Fruit fly (Drosophila melanogaster): Measurements from ENCODE around the gene CG5805.

CG5805 gene

DNA sequence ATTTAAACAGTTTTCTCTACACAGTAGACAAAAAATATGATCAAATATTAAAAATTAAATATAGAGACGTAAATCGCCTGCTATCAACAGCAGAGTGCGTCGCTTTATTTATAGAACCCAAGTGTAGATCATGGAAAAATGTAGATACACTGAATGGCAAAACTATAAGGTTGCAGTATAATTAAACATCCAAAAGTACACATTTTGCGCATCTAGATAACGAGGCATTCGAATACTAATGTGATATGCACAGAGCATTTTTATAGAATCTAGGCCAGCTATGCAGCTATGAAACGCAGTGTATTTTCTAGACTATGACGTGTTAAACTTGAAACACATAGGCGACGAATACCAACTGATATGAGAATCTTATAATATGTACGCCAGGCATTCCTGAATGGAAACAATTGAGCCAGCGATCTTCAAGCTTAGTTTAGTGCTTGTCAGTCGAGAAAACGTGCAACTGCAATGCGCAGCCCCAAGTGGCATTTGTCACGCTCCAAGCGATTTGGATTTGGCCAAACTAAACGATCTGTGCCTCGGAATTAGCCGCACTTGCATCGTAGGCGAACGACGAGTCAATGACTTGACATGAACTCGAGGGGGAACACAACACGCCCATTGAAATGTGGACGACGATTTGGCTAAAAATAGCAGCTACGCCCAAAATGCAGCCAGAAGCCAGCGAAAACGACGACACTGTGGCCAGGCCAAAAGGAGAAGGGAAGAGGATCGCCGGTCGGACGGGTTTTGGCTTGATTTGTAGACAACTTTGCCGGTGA is 23.8 kb upstream of the CG5805 start (continued):
- TF ChIP-seq achi (GFP tag; optimal IDR thresholded peaks at IDR 0.05) (peak; percentile 87), vri (GFP tag; optimal IDR thresholded peaks at IDR 0.05) (peak; percentile 87), CG6276 (GFP tag; optimal IDR thresholded peaks at IDR 0.05) (peak; percentile 85), spab (GFP tag; optimal IDR thresholded peaks at IDR 0.05) (peak; percentile 81), fd85E (GFP tag; optimal IDR thresholded peaks at IDR 0.05) (peak; percentile 52), eg (GFP tag; IDR thresholded peaks at IDR 0.05) (peak; percentile 98), cyc (GFP tag; optimal IDR thresholded peaks at IDR 0.05) (no peak), CG6854 (GFP tag; optimal IDR thresholded peaks at IDR 0.05) (no peak), CG3032 (tag; optimal IDR thresholded peaks at IDR 0.05) (peak; percentile 85), net (GFP tag; optimal IDR thresholded peaks at IDR 0.05) (peak; percentile 89)

DNA sequence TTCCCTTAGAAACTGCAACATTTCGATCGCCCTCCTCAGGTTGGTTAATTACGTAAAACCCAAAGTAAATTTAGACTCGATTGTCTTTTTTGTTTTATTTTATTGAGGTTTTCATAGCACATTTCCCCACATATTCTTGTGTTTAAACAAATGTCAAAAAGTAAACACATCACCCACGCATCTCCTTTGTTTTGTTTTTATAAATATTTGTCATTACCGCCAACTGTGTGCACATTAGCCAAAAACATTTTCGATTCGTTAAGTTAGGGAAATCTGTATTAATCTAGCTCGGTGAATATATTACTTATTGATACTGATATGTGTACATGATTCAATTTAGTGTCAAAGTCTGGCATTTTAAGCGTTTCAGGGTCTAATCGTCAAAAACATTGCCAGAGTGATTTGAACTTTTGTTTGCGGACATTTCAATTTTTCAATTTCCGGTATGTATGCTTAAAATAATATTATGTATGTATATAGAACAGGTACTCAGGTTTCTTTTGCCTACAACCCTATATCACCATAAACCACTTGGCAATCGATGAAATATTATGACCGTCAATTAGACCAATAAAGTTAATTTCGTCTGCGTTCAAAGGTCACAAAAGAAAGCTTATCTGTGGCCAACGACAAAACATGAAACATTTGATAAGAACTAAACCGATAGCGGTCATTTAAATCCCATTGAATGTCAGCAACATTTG is 22.5 kb upstream of the CG5805 start:
- no peak for TF ChIP-seq CG8119 (GFP tag; IDR thresholded peaks at IDR 0.05)
- no peak for TF ChIP-seq CG3919 (GFP tag; optimal IDR thresholded peaks at IDR 0.05)
- no peak for TF ChIP-seq Gug (GFP tag; IDR thresholded peaks at IDR 0.05)
- no peak for TF ChIP-seq spab (GFP tag; optimal IDR thresholded peaks at IDR 0.05)
- TF ChIP-seq Blimp-1 (GFP tag; optimal IDR thresholded peaks at IDR 0.05) = no peak
- no peak for TF ChIP-seq salr (GFP tag; optimal IDR thresholded peaks at IDR 0.05)
- no peak for TF ChIP-seq Hr4 (GFP tag; optimal IDR thresholded peaks at IDR 0.05)
- TF ChIP-seq vri (GFP tag; optimal IDR thresholded peaks at IDR 0.05) = peak; percentile 65
- TF ChIP-seq Hr38 (GFP tag; optimal IDR thresholded peaks at IDR 0.05) = no peak
- TF ChIP-seq CG7368 (GFP tag; optimal IDR thresholded peaks at IDR 0.05) = no peak
- no peak for TF ChIP-seq ss (GFP tag; optimal IDR thresholded peaks at IDR 0.05)
- TF ChIP-seq CG8319 (GFP tag; optimal IDR thresholded peaks at IDR 0.05) = no peak
- TF ChIP-seq CG3032 (tag; optimal IDR thresholded peaks at IDR 0.05) = no peak
- TF ChIP-seq Eip78C (GFP tag) = no peak
- TF ChIP-seq net (GFP tag; optimal IDR thresholded peaks at IDR 0.05) = no peak
- peak; percentile 87 for TF ChIP-seq fkh (GFP tag; optimal IDR thresholded peaks at IDR 0.05)
- TF ChIP-seq CG10631 (GFP tag; optimal IDR thresholded peaks at IDR 0.05) = no peak

DNA sequence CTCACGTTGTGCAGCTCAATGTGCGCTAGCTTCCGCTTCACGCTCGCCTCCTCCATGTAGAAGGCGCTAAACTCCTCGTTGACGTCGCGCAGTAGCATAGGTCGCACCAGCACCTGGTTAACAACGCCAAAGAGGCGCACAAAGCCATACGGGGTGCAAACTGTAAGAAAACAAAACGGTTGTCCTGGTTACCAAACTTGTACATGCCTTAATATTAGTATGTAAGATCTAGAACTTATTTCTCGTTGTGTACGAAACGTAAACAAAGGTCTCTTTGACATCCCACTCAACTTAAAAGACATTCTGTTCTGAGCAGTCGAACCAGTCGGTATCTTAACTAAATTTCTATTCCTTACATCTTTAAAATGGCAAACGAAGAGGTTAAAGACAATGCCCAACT is 20.1 kb upstream of the CG5805 start, which contains the start of gene CG6980:
CG6980 (plus strand) TSS at position 301 of the 400 bp plus-strand sequence.
- TF ChIP-seq Smox (GFP tag; optimal IDR thresholded peaks at IDR 0.05) (no peak), CG3919 (GFP tag; optimal IDR thresholded peaks at IDR 0.05) (no peak), CG6163 (GFP tag; IDR thresholded peaks at IDR 0.05) (no peak), Gug (GFP tag; IDR thresholded peaks at IDR 0.05) (no peak), CG4318 (GFP tag; optimal IDR thresholded peaks at IDR 0.05) (no peak), acj6 (GFP tag; optimal IDR thresholded peaks at IDR 0.05) (no peak), Hr4 (GFP tag; optimal IDR thresholded peaks at IDR 0.05) (no peak), eg (GFP tag; IDR thresholded peaks at IDR 0.05) (no peak), CG8632 (GFP tag; optimal IDR thresholded peaks at IDR 0.05) (no peak), net (GFP tag; optimal IDR thresholded peaks at IDR 0.05) (no peak), Hr39 (GFP tag; optimal IDR thresholded peaks at IDR 0.05) (no peak), lz (GFP tag; optimal IDR thresholded peaks at IDR 0.05) (no peak), pdm3 (GFP tag; optimal IDR thresholded peaks at IDR 0.05) (no peak), Sox15 (GFP tag; optimal IDR thresholded peaks at IDR 0.05) (no peak), CG16779 (tag; optimal IDR thresholded peaks at IDR 0.05) (no peak), CG8119 (GFP tag; IDR thresholded peaks at IDR 0.05) (no peak), Met (GFP tag; optimal IDR thresholded peaks at IDR 0.05) (no peak), achi (GFP tag; optimal IDR thresholded peaks at IDR 0.05) (no peak)

DNA sequence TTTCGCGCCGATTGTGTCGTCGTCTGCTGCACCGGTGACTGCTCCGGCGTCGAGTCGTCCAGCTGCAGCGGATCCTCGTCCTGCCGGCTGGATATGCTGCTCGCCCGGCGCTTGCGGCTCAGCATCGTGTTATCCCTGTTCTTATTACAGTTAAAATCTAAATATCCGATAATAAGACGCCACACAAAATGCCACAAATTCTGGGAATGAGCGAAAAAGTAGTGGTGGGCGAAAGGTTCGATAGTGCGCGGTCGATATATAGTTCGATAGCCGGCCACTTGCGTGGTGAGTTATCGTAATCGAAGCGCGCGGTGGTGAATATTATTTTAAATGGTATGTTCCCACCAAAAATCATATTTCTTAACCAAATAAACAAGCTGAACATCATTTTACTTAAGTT is 17.8 kb upstream of the CG5805 start, which contains the start of gene polybromo:
polybromo (minus strand) TSS at position 212 of the 400 bp plus-strand sequence.
- TF ChIP-seq Ets96B (tag; optimal IDR thresholded peaks at IDR 0.05) (no peak), svp (GFP tag) (no peak), CG11762 (GFP tag; optimal IDR thresholded peaks at IDR 0.05; ENCODE audit: insufficient read depth) (no peak), CG8119 (GFP tag; IDR thresholded peaks at IDR 0.05) (no peak), pdm3 (GFP tag; optimal IDR thresholded peaks at IDR 0.05) (no peak), Eip75B (GFP tag; optimal IDR thresholded peaks at IDR 0.05) (no peak), OdsH (GFP tag; optimal IDR thresholded peaks at IDR 0.05) (no peak), fkh (GFP tag; optimal IDR thresholded peaks at IDR 0.05) (no peak), CG3032 (tag; optimal IDR thresholded peaks at IDR 0.05) (no peak), CG10669 (GFP tag; optimal IDR thresholded peaks at IDR 0.05) (no peak), salr (GFP tag; optimal IDR thresholded peaks at IDR 0.05) (no peak), lz (GFP tag; optimal IDR thresholded peaks at IDR 0.05) (no peak), CG3919 (GFP tag; optimal IDR thresholded peaks at IDR 0.05) (no peak), esn (GFP tag; optimal IDR thresholded peaks at IDR 0.05) (no peak), CG6854 (GFP tag; optimal IDR thresholded peaks at IDR 0.05) (no peak), dac (GFP tag; optimal IDR thresholded peaks at IDR 0.05) (no peak), CG15336 (GFP tag; IDR thresholded peaks at IDR 0.05) (no peak), Lpt (GFP tag; optimal IDR thresholded peaks at IDR 0.05) (no peak)

Data from whole organism, prepupa.